Fruit fly (Drosophila melanogaster) whole organism, adult: ENCODE measurements around the gene CG16743.

Experiments used
- CG11617 ChIP-seq: fragments of 200-800 bp; sonication (Bioruptor generic); optimal IDR thresholded peaks from 2 replicates; lab custom pipeline; 2017; ENCODE audit warnings: mild to moderate bottlenecking, missing biosample characterization, missing genetic modification reagents, missing genetic modification characterization
- CG12768 ChIP-seq: fragments of 200-800 bp; sonication (Bioruptor generic); optimal IDR thresholded peaks from 2 replicates; lab custom pipeline; 2017; ENCODE audit warnings: missing biosample characterization, missing genetic modification characterization, mild to moderate bottlenecking, moderate library complexity, missing genetic modification reagents
- CG14711 ChIP-seq: fragments of 200-800 bp; sonication (Bioruptor generic); optimal IDR thresholded peaks from 2 replicates; lab custom pipeline; 2018; ENCODE audit warnings: missing biosample characterization, mild to moderate bottlenecking, missing genetic modification characterization, moderate library complexity
- CG33017 ChIP-seq: fragments of 200-800 bp; sonication (Bioruptor generic); optimal IDR thresholded peaks from 2 replicates; lab custom pipeline; 2018; ENCODE audit warnings: missing biosample characterization, mild to moderate bottlenecking, missing genetic modification characterization, moderate library complexity
- CG7101 ChIP-seq: fragments of 200-800 bp; sonication (Bioruptor generic); optimal IDR thresholded peaks from 2 replicates; lab custom pipeline; 2018; ENCODE audit warnings: missing biosample characterization, mild to moderate bottlenecking, missing genetic modification characterization, moderate library complexity
- Crg-1 ChIP-seq: fragments of 200-800 bp; sonication (Bioruptor generic); optimal IDR thresholded peaks from 2 replicates; lab custom pipeline; 2016; ENCODE audit warnings: missing biosample characterization, missing genetic modification characterization
- Hr96 ChIP-seq: fragments of 200-800 bp; sonication (Bioruptor generic); optimal IDR thresholded peaks from 2 replicates; lab custom pipeline; 2016; ENCODE audit warnings: missing biosample characterization, missing genetic modification characterization
- bab1 ChIP-seq: fragments of 200-800 bp; sonication (Bioruptor generic); optimal IDR thresholded peaks from 3 replicates; lab custom pipeline; 2019; ENCODE audit warnings: missing biosample characterization, mild to moderate bottlenecking, missing genetic modification characterization, moderate library complexity
- kay ChIP-seq: fragments of 200-800 bp; sonication (Bioruptor generic); peaks from one replicate; lab custom pipeline; 2016; ENCODE audit warnings: missing biosample characterization, missing genetic modification characterization, borderline replicate concordance
- ovo ChIP-seq: fragments of 200-800 bp; sonication (Bioruptor generic); optimal IDR thresholded peaks from 2 replicates; lab custom pipeline; 2016; ENCODE audit warnings: missing biosample characterization, missing genetic modification characterization
- pad ChIP-seq: fragments of 200-800 bp; sonication (Bioruptor generic); optimal IDR thresholded peaks from 3 replicates; lab custom pipeline; 2017; ENCODE audit warnings: missing biosample characterization, missing genetic modification characterization, mild to moderate bottlenecking, moderate library complexity, missing genetic modification reagents
- tj ChIP-seq: fragments of 200-800 bp; sonication (Bioruptor generic); optimal IDR thresholded peaks from 3 replicates; lab custom pipeline; 2017; ENCODE audit warnings: missing biosample characterization, mild to moderate bottlenecking, missing genetic modification characterization, moderate library complexity
- toe ChIP-seq: fragments of 200-800 bp; sonication (Bioruptor generic); optimal IDR thresholded peaks from 2 replicates; lab custom pipeline; 2016; ENCODE audit warnings: missing biosample characterization, missing genetic modification characterization

DNA sequence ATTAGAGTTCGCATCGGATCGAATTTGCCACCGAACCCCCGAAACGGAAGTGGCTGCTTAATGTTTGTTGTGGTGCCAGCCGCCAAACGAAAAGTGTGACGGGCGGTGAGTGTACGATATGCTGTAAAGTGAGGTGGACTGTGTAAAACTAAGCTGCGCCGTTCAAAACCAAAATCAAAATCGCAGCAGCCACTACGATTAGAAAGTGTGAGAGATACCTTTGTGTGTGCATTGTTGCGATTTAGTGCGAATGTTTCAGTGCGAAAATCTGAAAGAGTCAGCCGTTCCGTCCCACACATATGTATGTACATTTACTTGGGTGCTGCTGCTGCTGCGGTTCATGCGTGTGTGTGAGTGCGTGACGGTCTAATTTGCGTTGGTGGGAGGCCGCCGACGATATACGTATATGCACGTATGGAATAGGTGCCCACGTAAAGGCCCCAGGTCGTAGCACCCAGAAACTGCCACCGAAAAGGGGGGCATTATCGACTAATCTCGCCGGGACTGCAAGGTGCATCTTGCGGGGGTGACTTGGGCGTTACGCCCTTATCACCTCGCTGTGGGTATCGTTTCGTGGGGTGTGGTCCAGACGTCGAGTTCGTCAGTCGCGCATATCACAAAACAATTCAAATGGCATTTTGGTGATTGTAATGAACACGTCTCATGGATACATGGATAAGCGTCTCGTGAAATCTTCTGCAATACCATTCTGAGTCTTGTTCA lies 4.9 kb downstream of the CG16743 start:
- TF ChIP-seq CG11617 (GFP tag; lab: Kevin White, UChicago), result no peak
- no peak for TF ChIP-seq Crg-1 (GFP tag; lab: Kevin White, UChicago)
- no peak for TF ChIP-seq pad (GFP tag; lab: Kevin White, UChicago)
- peak; percentile 33 for TF ChIP-seq tj (GFP tag; lab: Kevin White, UChicago)
- no peak for TF ChIP-seq kay (GFP tag; lab: Kevin White, UChicago)
- TF ChIP-seq CG12768 (GFP tag; lab: Kevin White, UChicago), result no peak
- TF ChIP-seq bab1, result peak; percentile 36
- TF ChIP-seq toe (GFP tag; lab: Kevin White, UChicago), result no peak
- no peak for TF ChIP-seq CG7101 (tag; lab: Kevin White, UChicago)
- TF ChIP-seq Hr96, result no peak
- no peak for TF ChIP-seq ovo (GFP tag; lab: Kevin White, UChicago)
- no peak for TF ChIP-seq CG14711
- TF ChIP-seq CG33017 (tag; lab: Kevin White, UChicago), result no peak
